Fruit fly (Drosophila melanogaster) whole organism, embryonic: ENCODE data around the gene bbg.

Experiments
- CG1024 ChIP-seq: fragments of 200-800 bp; sonication (Bioruptor generic); IDR thresholded peaks from 2 replicates; pipeline ENCODE4 v1.3.6; 2022; ENCODE audit warnings: missing biosample characterization, missing genetic modification characterization
- CG10321 ChIP-seq: fragments of 200-800 bp; sonication (Bioruptor generic); IDR thresholded peaks from 2 replicates; pipeline ENCODE4 v1.3.6; 2022; ENCODE audit warnings: missing biosample characterization, missing genetic modification characterization
- CG11398 ChIP-seq: fragments of 200-800 bp; sonication (Bioruptor generic); optimal IDR thresholded peaks from 2 replicates; lab custom pipeline; 2016; ENCODE audit warnings: missing biosample characterization, missing genetic modification characterization
- CG11504 ChIP-seq: fragments of 200-800 bp; sonication (Bioruptor generic); optimal IDR thresholded peaks from 3 replicates; lab custom pipeline; 2019; ENCODE audit warnings: missing biosample characterization, mild to moderate bottlenecking, missing genetic modification characterization, moderate library complexity
- CG12769 ChIP-seq: fragments of 200-800 bp; sonication (Bioruptor generic); optimal IDR thresholded peaks from 2 replicates; lab custom pipeline; 2019; ENCODE audit warnings: missing biosample characterization, mild to moderate bottlenecking, missing genetic modification characterization, moderate library complexity
- CG12942 ChIP-seq: fragments of 200-800 bp; sonication (Bioruptor generic); optimal IDR thresholded peaks from 3 replicates; lab custom pipeline; 2016; ENCODE audit warnings: missing biosample characterization, missing genetic modification characterization
- CG15601 ChIP-seq: fragments of 200-800 bp; sonication (Bioruptor generic); optimal IDR thresholded peaks from 3 replicates; lab custom pipeline; 2019; ENCODE audit warnings: missing biosample characterization, mild to moderate bottlenecking, missing genetic modification characterization, moderate library complexity
- CG15696 ChIP-seq: fragments of 200-800 bp; sonication (Bioruptor generic); optimal IDR thresholded peaks from 2 replicates; lab custom pipeline; 2019; ENCODE audit warnings: missing biosample characterization, mild to moderate bottlenecking, missing genetic modification characterization, moderate library complexity
- CG1602 ChIP-seq: fragments of 200-800 bp; sonication (Bioruptor generic); optimal IDR thresholded peaks from 3 replicates; lab custom pipeline; 2016; ENCODE audit warnings: missing biosample characterization, missing genetic modification characterization
- CG17612 ChIP-seq: fragments of 200-800 bp; sonication (Bioruptor generic); IDR thresholded peaks from 2 replicates; pipeline ENCODE4 v1.3.6; 2022; ENCODE audit warnings: missing biosample characterization, missing genetic modification characterization
- CG3726 ChIP-seq: fragments of 200-800 bp; sonication (Bioruptor generic); IDR thresholded peaks from 3 replicates; pipeline ENCODE4, ENCODE4 v1.3.6; 2022; ENCODE audit warnings: missing biosample characterization, missing genetic modification characterization
- CG42726 ChIP-seq: fragments of 200-800 bp; sonication (Bioruptor generic); IDR thresholded peaks from 2 replicates; pipeline ENCODE4 v1.3.6; 2022; ENCODE audit warnings: missing biosample characterization, missing genetic modification characterization; ENCODE audit not compliant: partially characterized antibody
- CG4617 ChIP-seq: fragments of 200-800 bp; sonication (Bioruptor generic); optimal IDR thresholded peaks from 3 replicates; lab custom pipeline; 2016; ENCODE audit warnings: missing biosample characterization, missing genetic modification characterization, borderline replicate concordance
- CG6654 ChIP-seq: fragments of 200-800 bp; sonication (Bioruptor generic); optimal IDR thresholded peaks from 2 replicates; lab custom pipeline; 2017; ENCODE audit warnings: missing biosample characterization, mild to moderate bottlenecking, missing genetic modification characterization
- CG6683 ChIP-seq: fragments of 200-800 bp; sonication (Bioruptor generic); optimal IDR thresholded peaks from 2 replicates; lab custom pipeline; 2017; ENCODE audit warnings: missing biosample characterization, mild to moderate bottlenecking, missing genetic modification characterization, missing genetic modification reagents
- CG8089 ChIP-seq: fragments of 200-800 bp; sonication (Bioruptor generic); optimal IDR thresholded peaks from 3 replicates; lab custom pipeline; 2016; ENCODE audit warnings: missing biosample characterization, missing genetic modification characterization
- CG8388 ChIP-seq: fragments of 200-800 bp; sonication (Bioruptor generic); optimal IDR thresholded peaks from 2 replicates; lab custom pipeline; 2019; ENCODE audit warnings: missing biosample characterization, mild to moderate bottlenecking, missing genetic modification characterization, moderate library complexity
- CG8478 ChIP-seq: fragments of >200 bp; optimal IDR thresholded peaks from 2 replicates; lab custom pipeline; 2018
- CG9932 ChIP-seq: fragments of 200-800 bp; sonication (Bioruptor generic); IDR thresholded peaks from 2 replicates; pipeline ENCODE4 v1.3.6; 2022; ENCODE audit warnings: missing biosample characterization, missing genetic modification characterization
- CkIIα-i1 ChIP-seq: fragments of 200-800 bp; sonication (Bioruptor generic); IDR thresholded peaks from 2 replicates; pipeline ENCODE4 v1.3.6; 2022; ENCODE audit warnings: missing biosample characterization, missing genetic modification characterization
- Deaf1 ChIP-seq: fragments of 200-800 bp; optimal IDR thresholded peaks from 3 replicates; lab custom pipeline; 2019; ENCODE audit warnings: missing biosample characterization, mild to moderate bottlenecking, missing genetic modification characterization, moderate library complexity
- Doc3 ChIP-seq: fragments of 200-800 bp; sonication (Bioruptor generic); IDR thresholded peaks from 3 replicates; pipeline ENCODE4 v1.3.6; 2022; ENCODE audit warnings: missing biosample characterization, missing genetic modification characterization; ENCODE audit not compliant: partially characterized antibody
- Ets97D ChIP-seq: fragments of 200-800 bp; sonication (Bioruptor generic); optimal IDR thresholded peaks from 3 replicates; lab custom pipeline; 2016; ENCODE audit warnings: missing biosample characterization, missing genetic modification characterization
- Gug ChIP-seq: fragments of 200-800 bp; sonication (Bioruptor generic); IDR thresholded peaks from 4 replicates; pipeline ENCODE4 v1.3.6; 2022; ENCODE audit warnings: missing biosample characterization, missing genetic modification characterization
- Hr78 ChIP-seq, 2 experiments: fragments of 200-800 bp in 1 of 2; fragments of >200 bp in 1 of 2; sonication (Bioruptor generic) in 1 of 2; optimal IDR thresholded peaks; 2 replicates each; lab custom pipeline; 2017 to 2019; ENCODE audit warnings: missing biosample characterization in 2 of 2, missing genetic modification characterization in 2 of 2, mild to moderate bottlenecking in 1 of 2, moderate library complexity in 1 of 2
- Hsf ChIP-seq: fragments of 200-800 bp; sonication (Bioruptor generic); optimal IDR thresholded peaks from 3 replicates; lab custom pipeline; 2016; ENCODE audit warnings: missing biosample characterization, missing genetic modification characterization
- Nf-YC ChIP-seq: fragments of 200-800 bp; optimal IDR thresholded peaks from 3 replicates; lab custom pipeline; 2019; ENCODE audit warnings: missing biosample characterization, mild to moderate bottlenecking, missing genetic modification characterization, moderate library complexity
- cg ChIP-seq: fragments of 200-800 bp; sonication (Bioruptor generic); optimal IDR thresholded peaks from 3 replicates; lab custom pipeline; 2019; ENCODE audit warnings: missing biosample characterization, mild to moderate bottlenecking, missing genetic modification characterization, moderate library complexity
- chm ChIP-seq: fragments of 200-800 bp; sonication (Bioruptor generic); IDR thresholded peaks from 2 replicates; pipeline ENCODE4 v1.3.6; 2022; ENCODE audit warnings: missing biosample characterization, missing genetic modification characterization
- da ChIP-seq: fragments of 200-800 bp; sonication (Bioruptor generic); optimal IDR thresholded peaks from 2 replicates; lab custom pipeline; 2016; ENCODE audit warnings: missing biosample characterization, missing genetic modification characterization
- fd3F ChIP-seq: fragments of 200-800 bp; sonication (Bioruptor generic); optimal IDR thresholded peaks from 2 replicates; lab custom pipeline; 2018; ENCODE audit warnings: missing biosample characterization, mild to moderate bottlenecking, missing genetic modification characterization, moderate library complexity
- fd96Cb ChIP-seq: fragments of 200-800 bp; sonication (Bioruptor generic); optimal IDR thresholded peaks from 2 replicates; lab custom pipeline; 2018; ENCODE audit warnings: missing biosample characterization, mild to moderate bottlenecking, missing genetic modification characterization, moderate library complexity
- fru ChIP-seq: fragments of >200 bp; optimal IDR thresholded peaks from 2 replicates; lab custom pipeline; 2017
- grn ChIP-seq: fragments of 200-800 bp; sonication (Bioruptor generic); optimal IDR thresholded peaks from 3 replicates; lab custom pipeline; 2017; ENCODE audit warnings: missing biosample characterization, missing genetic modification characterization
- ham ChIP-seq: fragments of 200-800 bp; sonication (Bioruptor generic); IDR thresholded peaks from 2 replicates; pipeline ENCODE4 v1.3.6; 2022; ENCODE audit warnings: missing biosample characterization, missing genetic modification characterization
- lov ChIP-seq, 2 experiments: fragments of 200-800 bp in 1 of 2; fragments of >200 bp in 1 of 2; sonication (Bioruptor generic) in 1 of 2; IDR thresholded peaks in 1 of 2; optimal IDR thresholded peaks in 1 of 2; 2 replicates in 1 of 2; 3 replicates in 1 of 2; pipeline versions ENCODE4 v1.3.6 to Lab custom; 2017 to 2022; ENCODE audit warnings: missing biosample characterization in 1 of 2, missing genetic modification characterization in 1 of 2
- mam ChIP-seq: fragments of 200-800 bp; sonication (Bioruptor generic); optimal IDR thresholded peaks from 3 replicates; lab custom pipeline; 2016; ENCODE audit warnings: missing biosample characterization, missing genetic modification characterization
- nmo ChIP-seq: fragments of 200-800 bp; sonication (Bioruptor generic); optimal IDR thresholded peaks from 2 replicates; lab custom pipeline; 2018; ENCODE audit warnings: missing biosample characterization, mild to moderate bottlenecking, missing genetic modification characterization, moderate library complexity
- peb ChIP-seq: fragments of 200-800 bp; sonication (Bioruptor generic); IDR thresholded peaks from 2 replicates; pipeline ENCODE4 v1.3.6; 2022; ENCODE audit warnings: missing biosample characterization, missing genetic modification characterization
- row ChIP-seq: fragments of 200-800 bp; sonication (Bioruptor generic); IDR thresholded peaks from 3 replicates; pipeline ENCODE4 v1.3.6; 2022; ENCODE audit warnings: missing biosample characterization, missing genetic modification characterization
- sd ChIP-seq: fragments of 200-800 bp; sonication (Bioruptor generic); optimal IDR thresholded peaks from 3 replicates; lab custom pipeline; 2018; ENCODE audit warnings: missing biosample characterization, mild to moderate bottlenecking, missing genetic modification characterization, moderate library complexity
- sens ChIP-seq: fragments of 200-800 bp; sonication (Bioruptor generic); peaks from one replicate; lab custom pipeline; 2016; ENCODE audit warnings: missing biosample characterization, missing genetic modification characterization
- slbo ChIP-seq: fragments of 200-800 bp; sonication (Bioruptor generic); IDR thresholded peaks from 2 replicates; pipeline ENCODE4 v1.3.6; 2022; ENCODE audit warnings: missing biosample characterization, missing genetic modification characterization
- tap ChIP-seq: fragments of 200-800 bp; optimal IDR thresholded peaks from 3 replicates; lab custom pipeline; 2019; ENCODE audit warnings: missing biosample characterization, mild to moderate bottlenecking, missing genetic modification characterization, moderate library complexity
- tll ChIP-seq, 2 experiments: fragments of 200-800 bp in 1 of 2; fragments of >200 bp in 1 of 2; sonication (Bioruptor generic) in 1 of 2; optimal IDR thresholded peaks; 2 replicates each; lab custom pipeline; 2017 to 2019; ENCODE audit warnings: missing biosample characterization in 2 of 2, missing genetic modification characterization in 2 of 2, mild to moderate bottlenecking in 1 of 2, moderate library complexity in 1 of 2
- trh ChIP-seq: fragments of 200-800 bp; sonication (Bioruptor generic); optimal IDR thresholded peaks from 2 replicates; lab custom pipeline; 2016; ENCODE audit warnings: missing biosample characterization, missing genetic modification characterization
- tup ChIP-seq: fragments of 200-800 bp; sonication (Bioruptor generic); optimal IDR thresholded peaks from 2 replicates; lab custom pipeline; 2016; ENCODE audit warnings: missing biosample characterization, mild to moderate bottlenecking, missing genetic modification characterization, moderate library complexity
- unc-4 ChIP-seq: fragments of 200-800 bp; sonication (Bioruptor generic); IDR thresholded peaks from 2 replicates; pipeline ENCODE4 v1.3.6; 2022; ENCODE audit warnings: missing biosample characterization, missing genetic modification characterization; ENCODE audit not compliant: partially characterized antibody
- zen2 ChIP-seq: fragments of 200-800 bp; sonication (Bioruptor generic); IDR thresholded peaks from 3 replicates; pipeline ENCODE4 v1.3.6; 2022; ENCODE audit warnings: missing biosample characterization, missing genetic modification characterization; ENCODE audit not compliant: partially characterized antibody

bbg gene

dm6 chr3L:14409419-14410145 lies 126.5 kb downstream of the bbg start, which contains the start of gene stwl (continued):
- no peak for TF ChIP-seq Hr78 (GFP tag; optimal IDR thresholded peaks at IDR 0.05; lab: Kevin White, UChicago)
- TF ChIP-seq zen2 (GFP tag; lab: Robert Waterston, UW): peak; percentile 65
- no peak for TF ChIP-seq CG11398 (GFP tag; lab: Kevin White, UChicago)
- peak; percentile 83 for TF ChIP-seq Gug
- no peak for TF ChIP-seq grn (GFP tag; lab: Kevin White, UChicago)
- no peak for TF ChIP-seq sd (tag; lab: Kevin White, UChicago)
- peak; percentile 67 for TF ChIP-seq CG1024 (GFP tag; lab: Robert Waterston, UW)
- TF ChIP-seq CG10321 (GFP tag; lab: Robert Waterston, UW): peak; percentile 89
- TF ChIP-seq CG12769: peak; percentile 24
- TF ChIP-seq tap (tag; lab: Kevin White, UChicago): no peak
- TF ChIP-seq slbo (GFP tag; lab: Robert Waterston, UW): peak; percentile 83
- no peak for TF ChIP-seq CG17612 (GFP tag; lab: Robert Waterston, UW)
- TF ChIP-seq CG15696 (tag; lab: Kevin White, UChicago): peak; percentile 7
- TF ChIP-seq CG3726 (GFP tag; lab: Robert Waterston, UW): 0 out of 3 replicates have a peak, but pooled peaks have one; percentile 4
- TF ChIP-seq CG12942 (GFP tag; lab: Kevin White, UChicago): peak; percentile 58
- TF ChIP-seq fd96Cb: no peak
- peak; percentile 74 for TF ChIP-seq mam (GFP tag; lab: Kevin White, UChicago)
- TF ChIP-seq Nf-YC (tag; lab: Kevin White, UChicago): no peak
- TF ChIP-seq Hsf (GFP tag; lab: Kevin White, UChicago): peak; percentile 58
- TF ChIP-seq trh (GFP tag; lab: Kevin White, UChicago): no peak
- peak; percentile 2 for TF ChIP-seq CG1602 (GFP tag; lab: Kevin White, UChicago)
- peak; percentile 57 for TF ChIP-seq CG4617
- TF ChIP-seq CG15601 (tag; lab: Kevin White, UChicago): no peak
- TF ChIP-seq tup: no peak
- TF ChIP-seq CG11504 (tag; lab: Kevin White, UChicago): peak; percentile 22
- TF ChIP-seq CG42726 (GFP tag; lab: Robert Waterston, UW): peak; percentile 87
- TF ChIP-seq Ets97D (GFP tag; lab: Kevin White, UChicago): peak; percentile 84
- peak; percentile 77 for TF ChIP-seq Deaf1
- no peak for TF ChIP-seq CG8388 (GFP tag; lab: Kevin White, UChicago)
- TF ChIP-seq chm: no peak; the same call in 1 of the 2 replicates
- TF ChIP-seq fd3F: peak; percentile 36
- no peak for TF ChIP-seq CG6683 (GFP tag; lab: Kevin White, UChicago)
- peak; percentile 33 for TF ChIP-seq da (GFP tag; lab: Kevin White, UChicago)
- peak; percentile 31 for TF ChIP-seq CG8478
- TF ChIP-seq cg: no peak
- peak; percentile 72 for TF ChIP-seq unc-4
- TF ChIP-seq ham (GFP tag; lab: Robert Waterston, UW): no peak
- TF ChIP-seq lov (optimal IDR thresholded peaks at IDR 0.05; lab: Kevin White, UChicago): no peak
- TF ChIP-seq lov (GFP tag; IDR thresholded peaks at IDR 0.05; lab: Robert Waterston, UW): 0 out of 3 replicates have a peak, but pooled peaks have one; percentile 5
- peak; percentile 55 for TF ChIP-seq Doc3 (GFP tag; lab: Robert Waterston, UW)
- no peak for TF ChIP-seq fru (lab: Kevin White, UChicago)
- TF ChIP-seq CG8089 (GFP tag; lab: Kevin White, UChicago): peak; percentile 29
- no peak for TF ChIP-seq tll (GFP tag; optimal IDR thresholded peaks at IDR 0.05; lab: Kevin White, UChicago)
- peak; percentile 76 for TF ChIP-seq CG9932
- peak; percentile 79 for TF ChIP-seq sens
- TF ChIP-seq row (GFP tag; lab: Robert Waterston, UW): peak; percentile 83
- no peak for TF ChIP-seq CkIIα-i1 (GFP tag; lab: Robert Waterston, UW)
- TF ChIP-seq peb: no peak
- peak; percentile 47 for TF ChIP-seq nmo (GFP tag; lab: Kevin White, UChicago)
- no peak for TF ChIP-seq CG6654
